Worm (Caenorhabditis elegans) whole organism, L4 larva: ENCODE measurements around the gene str-113.

ENCODE experiments used
- F26F4.8 ChIP-seq: fragments of 200-800 bp; sonication (Bioruptor generic); conservative IDR thresholded peaks from 2 replicates; pipeline ENCODE4 v1.3.6; 2022; ENCODE audit warnings: missing genetic modification characterization, missing compliant biosample characterization
- Y75B8A.6 ChIP-seq: fragments of 200-800 bp; sonication (Bioruptor generic); IDR thresholded peaks from 2 replicates; pipeline ENCODE4 v1.3.6; 2022; ENCODE audit warnings: missing genetic modification reagents, missing genetic modification characterization, missing compliant biosample characterization
- aly-2 ChIP-seq: sonication (generic microtip); optimal IDR thresholded peaks from 2 replicates; lab custom pipeline; 2018; ENCODE audit warnings: missing biosample characterization, missing genetic modification characterization
- dve-1 ChIP-seq: sonication (generic microtip); optimal IDR thresholded peaks from 2 replicates; lab custom pipeline; 2017; ENCODE audit warnings: antibody characterized with exemption, mild to moderate bottlenecking, missing genetic modification characterization, missing compliant biosample characterization; ENCODE audit not compliant: insufficient read depth
- lin-39 ChIP-seq: fragments of 150-350 bp; optimal IDR thresholded peaks from 2 replicates; lab custom pipeline; 2014; ENCODE audit warnings: missing biosample characterization, missing genetic modification reagents, missing genetic modification characterization
- mdl-1 ChIP-seq, 2 experiments: fragments of 150-350 bp in 1 of 2; sonication (generic microtip) in 1 of 2; optimal IDR thresholded peaks; 2 replicates each; lab custom pipeline; 2014 to 2017; ENCODE audit warnings: missing biosample characterization in 2 of 2, missing genetic modification characterization in 2 of 2

ce11 chrV:3677212-3677611 is 10.4 kb upstream of the str-113 start:
- TF ChIP-seq aly-2 (tag; lab: Kevin White, UChicago): no peak
- TF ChIP-seq F26F4.8: no peak
- no peak for TF ChIP-seq Y75B8A.6 (GFP tag; lab: Robert Waterston, UW)
- no peak for TF ChIP-seq mdl-1 (tag; optimal IDR thresholded peaks at IDR 0.05; lab: Kevin White, UChicago)
- no peak for TF ChIP-seq lin-39 (tag; lab: Kevin White, UChicago)
- TF ChIP-seq dve-1 (tag; lab: Kevin White, UChicago): no peak
